Fruit fly (Drosophila melanogaster): ENCODE results near the gene Ca-alpha1T.

Ca-alpha1T gene

dm6 chrX:6151919-6152318 is 40.4 kb downstream of the Ca-alpha1T start (continued):
- TF ChIP-seq CG11085 (GFP tag; IDR thresholded peaks at IDR 0.05) = no peak
- no peak for TF ChIP-seq pan (optimal IDR thresholded peaks at IDR 0.05)
- peak in 1 of 2 experiments; percentile 36 for TF ChIP-seq pan (GFP tag; optimal IDR thresholded peaks at IDR 0.05 in 1 of 2, IDR thresholded peaks at IDR 0.05 in 1 of 2)
- peak; percentile 21; the same call in 1 of the 2 replicates for TF ChIP-seq CG10366 (GFP tag; IDR thresholded peaks at IDR 0.05)
- TF ChIP-seq Chrac-16 (GFP tag; optimal IDR thresholded peaks at IDR 0.05) = no peak
- TF ChIP-seq ind (GFP tag; optimal IDR thresholded peaks at IDR 0.05) = peak; percentile 4
- no peak for TF ChIP-seq tna (GFP tag; IDR thresholded peaks at IDR 0.05; ENCODE audit: partially characterized antibody)
- peak; percentile 46 for TF ChIP-seq Meics (GFP tag; optimal IDR thresholded peaks at IDR 0.05)
- no peak for TF ChIP-seq fru (optimal IDR thresholded peaks at IDR 0.05)
- no peak for TF ChIP-seq Six4 (GFP tag; optimal IDR thresholded peaks at IDR 0.05)
- TF ChIP-seq CG18011 (GFP tag; optimal IDR thresholded peaks at IDR 0.05) = no peak
- TF ChIP-seq disco-r (GFP tag; optimal IDR thresholded peaks at IDR 0.05) = no peak
- TF ChIP-seq Dek (tag; optimal IDR thresholded peaks at IDR 0.05) = no peak
- no peak for TF ChIP-seq chn (GFP tag; optimal IDR thresholded peaks at IDR 0.05)
- no peak for TF ChIP-seq gce (GFP tag; IDR thresholded peaks at IDR 0.05)
- TF ChIP-seq hkb (optimal IDR thresholded peaks at IDR 0.05) = no peak
- 0 out of 2 replicates have a peak, but pooled peaks have one; percentile 29 for TF ChIP-seq hkb (GFP tag; IDR thresholded peaks at IDR 0.05)
- no peak for TF ChIP-seq CG17361 (GFP tag; IDR thresholded peaks at IDR 0.05)
- TF ChIP-seq sisA (GFP tag; IDR thresholded peaks at IDR 0.05) = peak; percentile 34
- no peak for TF ChIP-seq Abd-B (GFP tag; optimal IDR thresholded peaks at IDR 0.05)
- TF ChIP-seq CG9876 (GFP tag; optimal IDR thresholded peaks at IDR 0.05) = no peak
- TF ChIP-seq CG14014 (GFP tag; IDR thresholded peaks at IDR 0.05) = 0 out of 2 replicates have a peak, but pooled peaks have one; percentile 24
- no peak for TF ChIP-seq tup (GFP tag; optimal IDR thresholded peaks at IDR 0.05)
- no peak for TF ChIP-seq abd-A (tag; optimal IDR thresholded peaks at IDR 0.05)
- no peak for TF ChIP-seq CG31365 (tag; optimal IDR thresholded peaks at IDR 0.05)
- TF ChIP-seq Camta (GFP tag; optimal IDR thresholded peaks at IDR 0.05) = no peak
- TF ChIP-seq CG4617 (GFP tag; optimal IDR thresholded peaks at IDR 0.05; ENCODE audit: borderline replicate concordance) = no peak
- no peak for TF ChIP-seq Xbp1 (GFP tag; optimal IDR thresholded peaks at IDR 0.05)
- TF ChIP-seq CG12942 (GFP tag; optimal IDR thresholded peaks at IDR 0.05) = no peak
- TF ChIP-seq Nf-YA (GFP tag; IDR thresholded peaks at IDR 0.05) = no peak
- TF ChIP-seq CG3407 (GFP tag; optimal IDR thresholded peaks at IDR 0.05) = no peak
- TF ChIP-seq nerfin-1 (tag; optimal IDR thresholded peaks at IDR 0.05) = no peak
- TF ChIP-seq aop (GFP tag; IDR thresholded peaks at IDR 0.05) = no peak
- peak; percentile 45 for TF ChIP-seq Fer1 (GFP tag; optimal IDR thresholded peaks at IDR 0.05)
- no peak for TF ChIP-seq CG4820 (GFP tag; optimal IDR thresholded peaks at IDR 0.05)
- TF ChIP-seq en (GFP tag; optimal IDR thresholded peaks at IDR 0.05) = no peak
- TF ChIP-seq Aef1 (GFP tag; IDR thresholded peaks at IDR 0.05) = no peak
- TF ChIP-seq schlank (tag; optimal IDR thresholded peaks at IDR 0.05) = no peak
- TF ChIP-seq Xrp1 (GFP tag; IDR thresholded peaks at IDR 0.05) = no peak
- TF ChIP-seq lmd (GFP tag; IDR thresholded peaks at IDR 0.05) = peak; percentile 35; the same call in 1 of the 2 replicates
- TF ChIP-seq CG10462 (GFP tag; optimal IDR thresholded peaks at IDR 0.05) = no peak
- TF ChIP-seq lov (optimal IDR thresholded peaks at IDR 0.05) = no peak
- no peak for TF ChIP-seq lov (GFP tag; IDR thresholded peaks at IDR 0.05)
- TF ChIP-seq Trl (optimal IDR thresholded peaks at IDR 0.05) = no peak
- no peak for TF ChIP-seq Trl (GFP tag; optimal IDR thresholded peaks at IDR 0.05)

dm6 chrX:6109872-6110271 is 82.4 kb downstream of the Ca-alpha1T start:
- TF ChIP-seq Opbp (GFP tag; IDR thresholded peaks at IDR 0.05; ENCODE audit: partially characterized antibody) (peak; percentile 53; the same call in 2 of the 3 replicates), MBD-R2 (GFP tag; IDR thresholded peaks at IDR 0.05) (0 out of 2 replicates have a peak, but pooled peaks have one; percentile 30), CG8944 (GFP tag; optimal IDR thresholded peaks at IDR 0.05) (peak; percentile 17), CG9727 (GFP tag; optimal IDR thresholded peaks at IDR 0.05) (peak; percentile 17), CG15696 (tag; optimal IDR thresholded peaks at IDR 0.05) (peak; percentile 55), usp (GFP tag; optimal IDR thresholded peaks at IDR 0.05) (no peak), lilli (GFP tag; optimal IDR thresholded peaks at IDR 0.05) (no peak), stc (GFP tag; IDR thresholded peaks at IDR 0.05) (no peak), Sox102F (GFP tag; optimal IDR thresholded peaks at IDR 0.05) (no peak), nau (GFP tag; optimal IDR thresholded peaks at IDR 0.05) (no peak), odd (GFP tag; optimal IDR thresholded peaks at IDR 0.05) (no peak), E2f1 (GFP tag; IDR thresholded peaks at IDR 0.05) (peak; percentile 37; the same call in 1 of the 2 replicates)

Measured in whole organism, embryonic.